Worm (Caenorhabditis elegans) whole organism, young adult: Measurements from ENCODE around the gene glb-16.

Experiments
- F52B5.7 ChIP-seq: sonication (generic microtip); optimal IDR thresholded peaks from 2 replicates; lab custom pipeline; 2016; ENCODE audit warnings: mild to moderate bottlenecking, missing genetic modification characterization, missing compliant biosample characterization
- T26A5.8 ChIP-seq: sonication (generic microtip); optimal IDR thresholded peaks from 2 replicates; lab custom pipeline; 2016; ENCODE audit warnings: missing genetic modification characterization, missing compliant biosample characterization
- Y53F4B.3 ChIP-seq: fragments of 200-800 bp; sonication (Bioruptor generic); IDR thresholded peaks from 2 replicates; pipeline ENCODE4 v1.3.6; 2022; ENCODE audit warnings: missing genetic modification reagents, missing genetic modification characterization, missing compliant biosample characterization
- attf-5 ChIP-seq: fragments of 200-800 bp; sonication (Bioruptor generic); optimal IDR thresholded peaks from 2 replicates; lab custom pipeline; 2018; ENCODE audit warnings: mild to moderate bottlenecking, missing genetic modification characterization, missing compliant biosample characterization
- attf-6 ChIP-seq: fragments of 200-800 bp; sonication (Bioruptor generic); IDR thresholded peaks from 2 replicates; pipeline ENCODE4 v1.3.6; 2022; ENCODE audit warnings: missing genetic modification reagents, missing genetic modification characterization, missing compliant biosample characterization
- cebp-2 ChIP-seq: fragments of 200-800 bp; sonication (Bioruptor generic); IDR thresholded peaks from 2 replicates; pipeline ENCODE4 v1.3.6; 2022; ENCODE audit warnings: missing genetic modification characterization, missing compliant biosample characterization
- hmg-1.2 ChIP-seq: fragments of 200-800 bp; sonication (Bioruptor generic); IDR thresholded peaks from 2 replicates; pipeline ENCODE4 v1.3.6; 2022; ENCODE audit warnings: missing genetic modification reagents, missing genetic modification characterization, missing compliant biosample characterization
- lir-1 ChIP-seq: fragments of 200-800 bp; sonication (Bioruptor generic); conservative IDR thresholded peaks from 2 replicates; pipeline ENCODE4 v1.3.6; 2022; ENCODE audit warnings: missing genetic modification reagents, missing genetic modification characterization, missing compliant biosample characterization
- mes-4 ChIP-seq: sonication (generic microtip); optimal IDR thresholded peaks from 2 replicates; lab custom pipeline; 2016; ENCODE audit warnings: missing genotype, missing genetic modification characterization, missing compliant biosample characterization
- nhr-90 ChIP-seq: sonication (generic microtip); optimal IDR thresholded peaks from 2 replicates; lab custom pipeline; 2016; ENCODE audit warnings: missing genotype, mild to moderate bottlenecking, missing genetic modification characterization, missing compliant biosample characterization
- rpc-1 ChIP-seq, 2 experiments: fragments of 150-350 bp in 1 of 2; sonication (generic microtip) in 1 of 2; optimal IDR thresholded peaks; 2 replicates each; lab custom pipeline; 2014 to 2018; ENCODE audit warnings: missing biosample characterization in 1 of 2, missing genetic modification characterization in 1 of 2, missing genetic modification reagents in 1 of 2, missing genotype in 1 of 2
- snpc-4 ChIP-seq, 5 experiments: fragments of 150-350 bp in 1 of 5; sonication (generic microtip) in 4 of 5; optimal IDR thresholded peaks; 2 replicates each; lab custom pipeline; 2014 to 2018; ENCODE audit warnings: missing genetic modification characterization in 5 of 5, missing biosample characterization in 3 of 5, antibody characterized with exemption in 2 of 5, mild to moderate bottlenecking in 2 of 5, missing compliant biosample characterization in 2 of 5, missing genotype in 2 of 5, moderate library complexity in 2 of 5, missing genetic modification reagents in 1 of 5
- tbp1 ChIP-seq: fragments of 200-800 bp; sonication (Bioruptor generic); optimal IDR thresholded peaks from 2 replicates; lab custom pipeline; 2018; ENCODE audit warnings: mild to moderate bottlenecking, missing genetic modification characterization, missing compliant biosample characterization

DNA sequence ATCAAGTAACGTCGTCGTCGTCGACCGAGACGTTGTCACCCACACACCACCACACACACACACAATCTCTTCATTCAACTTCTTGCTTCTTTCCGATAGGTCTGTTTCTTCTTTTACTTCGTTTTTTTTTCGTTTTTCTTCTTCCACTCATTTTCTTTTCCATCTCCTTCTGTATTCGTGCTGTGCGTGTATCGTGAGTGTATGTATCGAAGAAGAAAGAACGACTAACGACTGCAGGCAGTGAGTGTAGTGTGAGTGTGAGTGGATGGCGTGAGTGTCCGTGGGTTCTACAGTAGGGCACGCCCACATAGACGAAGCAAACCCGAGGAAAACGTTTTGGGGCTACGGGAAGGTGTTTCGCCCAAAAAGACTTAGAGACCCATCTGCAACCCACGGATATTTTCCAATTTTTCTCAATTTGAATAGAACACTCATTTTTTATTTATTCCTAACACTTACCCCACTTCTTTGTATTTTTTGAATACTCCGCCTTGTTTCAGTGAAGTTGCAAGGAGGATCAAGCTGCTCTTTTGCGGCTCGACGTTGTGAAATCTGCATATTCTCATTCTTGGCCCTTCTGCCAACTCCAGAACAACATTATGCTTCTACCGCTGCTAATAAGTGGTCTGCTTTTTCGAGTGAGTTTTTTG is 45.8 kb upstream of the glb-16 start, which contains the start of gene adt-2:
- TF ChIP-seq rpc-1 (optimal IDR thresholded peaks at IDR 0.05; lab: Kevin White, UChicago) (no peak), rpc-1 (tag; optimal IDR thresholded peaks at IDR 0.05; lab: Kevin White, UChicago) (no peak), tbp1 (no peak), T26A5.8 (tag; lab: Kevin White, UChicago) (no peak), hmg-1.2 (GFP tag; lab: Robert Waterston, UW) (no peak), Y53F4B.3 (GFP tag; lab: Robert Waterston, UW) (no peak), lir-1 (GFP tag; lab: Robert Waterston, UW) (no peak), cebp-2 (GFP tag; lab: Robert Waterston, UW) (no peak), attf-6 (GFP tag; lab: Robert Waterston, UW) (no peak), F52B5.7 (tag; lab: Kevin White, UChicago) (no peak), mes-4 (tag; lab: Kevin White, UChicago) (no peak), nhr-90 (no peak), snpc-4 (GFP tag; optimal IDR thresholded peaks at IDR 0.05; lab: Kevin White, UChicago) (no peak), snpc-4 (tag; optimal IDR thresholded peaks at IDR 0.05; lab: Kevin White, UChicago) (no peak), attf-5 (GFP tag; lab: Kevin White, UChicago) (no peak)
